Fruit fly (Drosophila melanogaster) whole organism, embryonic: Measurements from ENCODE around the gene CG44303.
A peak's percentile ranks its signal among the peaks of the same experiment; 100 is the strongest.

Source experiments
- ATbp ChIP-seq: fragments of 200-800 bp; sonication (Bioruptor generic); optimal IDR thresholded peaks from 2 replicates; lab custom pipeline; 2017; ENCODE audit warnings: missing biosample characterization, mild to moderate bottlenecking, missing genetic modification characterization, missing genetic modification reagents
- Awh ChIP-seq: fragments of 200-800 bp; sonication (Bioruptor generic); IDR thresholded peaks from 2 replicates; pipeline ENCODE4, ENCODE4 v1.3.6; 2022; ENCODE audit warnings: missing biosample characterization, missing genetic modification characterization
- CG10543 ChIP-seq: fragments of 200-800 bp; sonication (Bioruptor generic); optimal IDR thresholded peaks from 3 replicates; lab custom pipeline; 2017; ENCODE audit warnings: missing biosample characterization, mild to moderate bottlenecking, missing genetic modification characterization, moderate library complexity
- CG11504 ChIP-seq: fragments of 200-800 bp; sonication (Bioruptor generic); optimal IDR thresholded peaks from 3 replicates; lab custom pipeline; 2019; ENCODE audit warnings: missing biosample characterization, mild to moderate bottlenecking, missing genetic modification characterization, moderate library complexity
- CG14014 ChIP-seq: fragments of 200-800 bp; sonication (Bioruptor generic); IDR thresholded peaks from 2 replicates; pipeline ENCODE4 v1.3.6; 2022; ENCODE audit warnings: missing biosample characterization, missing genetic modification characterization
- CG14860 ChIP-seq: fragments of 200-800 bp; sonication (Bioruptor generic); IDR thresholded peaks from 3 replicates; pipeline ENCODE4 v1.3.6; 2022; ENCODE audit warnings: missing biosample characterization, missing genetic modification characterization; ENCODE audit not compliant: partially characterized antibody
- CG15269 ChIP-seq: fragments of 200-800 bp; sonication (Bioruptor generic); optimal IDR thresholded peaks from 2 replicates; lab custom pipeline; 2018; ENCODE audit warnings: missing biosample characterization, mild to moderate bottlenecking, missing genetic modification characterization, moderate library complexity
- CG1529 ChIP-seq: fragments of 200-800 bp; sonication (Bioruptor generic); optimal IDR thresholded peaks from 3 replicates; lab custom pipeline; 2018; ENCODE audit warnings: missing biosample characterization, missing genetic modification characterization
- CG1602 ChIP-seq: fragments of 200-800 bp; sonication (Bioruptor generic); optimal IDR thresholded peaks from 3 replicates; lab custom pipeline; 2016; ENCODE audit warnings: missing biosample characterization, missing genetic modification characterization
- CG18262 ChIP-seq: fragments of 200-800 bp; optimal IDR thresholded peaks from 3 replicates; lab custom pipeline; 2019; ENCODE audit warnings: missing biosample characterization, mild to moderate bottlenecking, missing genetic modification characterization, moderate library complexity
- CG2678 ChIP-seq: fragments of 200-800 bp; sonication (Bioruptor generic); optimal IDR thresholded peaks from 3 replicates; lab custom pipeline; 2019; ENCODE audit warnings: missing biosample characterization, mild to moderate bottlenecking, missing genetic modification characterization, moderate library complexity
- CG3407 ChIP-seq: fragments of 200-800 bp; sonication (Bioruptor generic); optimal IDR thresholded peaks from 2 replicates; lab custom pipeline; 2018; ENCODE audit warnings: missing biosample characterization, mild to moderate bottlenecking, missing genetic modification characterization
- CG42726 ChIP-seq: fragments of 200-800 bp; sonication (Bioruptor generic); IDR thresholded peaks from 2 replicates; pipeline ENCODE4 v1.3.6; 2022; ENCODE audit warnings: missing biosample characterization, missing genetic modification characterization; ENCODE audit not compliant: partially characterized antibody
- CG4282 ChIP-seq: fragments of 200-800 bp; sonication (Bioruptor generic); optimal IDR thresholded peaks from 2 replicates; lab custom pipeline; 2016; ENCODE audit warnings: missing biosample characterization, missing genetic modification characterization
- CG4360 ChIP-seq: fragments of 200-800 bp; sonication (Bioruptor generic); IDR thresholded peaks from 2 replicates; pipeline ENCODE4 v1.3.6; 2022; ENCODE audit warnings: missing biosample characterization, missing genetic modification characterization
- CG5180 ChIP-seq: fragments of 200-800 bp; sonication (Bioruptor generic); optimal IDR thresholded peaks from 3 replicates; lab custom pipeline; 2017; ENCODE audit warnings: missing biosample characterization, missing genetic modification characterization, mild to moderate bottlenecking, moderate library complexity, missing genetic modification reagents
- CG6254 ChIP-seq: fragments of 200-800 bp; sonication (Bioruptor generic); optimal IDR thresholded peaks from 3 replicates; lab custom pipeline; 2017; ENCODE audit warnings: mild to moderate bottlenecking, missing biosample characterization, missing genetic modification reagents, missing genetic modification characterization
- CG6813 ChIP-seq: fragments of 200-800 bp; sonication (Bioruptor generic); optimal IDR thresholded peaks from 2 replicates; lab custom pipeline; 2017; ENCODE audit warnings: missing biosample characterization, missing genetic modification characterization, mild to moderate bottlenecking, moderate library complexity, missing genetic modification reagents
- CG7357 ChIP-seq: fragments of 200-800 bp; sonication (Bioruptor generic); IDR thresholded peaks from 3 replicates; pipeline ENCODE4 v1.3.6; 2022; ENCODE audit warnings: missing biosample characterization, missing genetic modification characterization
- CG8478 ChIP-seq: fragments of >200 bp; optimal IDR thresholded peaks from 2 replicates; lab custom pipeline; 2018
- Dbx ChIP-seq: fragments of 200-800 bp; sonication (Bioruptor generic); IDR thresholded peaks from 3 replicates; pipeline ENCODE4 v1.3.6; 2022; ENCODE audit warnings: missing biosample characterization, missing genetic modification characterization
- Ets97D ChIP-seq: fragments of 200-800 bp; sonication (Bioruptor generic); optimal IDR thresholded peaks from 3 replicates; lab custom pipeline; 2016; ENCODE audit warnings: missing biosample characterization, missing genetic modification characterization
- Fer1 ChIP-seq: fragments of 200-800 bp; sonication (Bioruptor generic); optimal IDR thresholded peaks from 2 replicates; lab custom pipeline; 2017; ENCODE audit warnings: missing biosample characterization, mild to moderate bottlenecking, missing genetic modification characterization
- Max ChIP-seq: fragments of 200-800 bp; sonication (Bioruptor generic); optimal IDR thresholded peaks from 2 replicates; lab custom pipeline; 2016; ENCODE audit warnings: missing biosample characterization, mild to moderate bottlenecking, missing genetic modification characterization
- PHDP ChIP-seq: fragments of 200-800 bp; sonication (Bioruptor generic); optimal IDR thresholded peaks from 3 replicates; lab custom pipeline; 2018; ENCODE audit warnings: missing biosample characterization, mild to moderate bottlenecking, missing genetic modification characterization, moderate library complexity
- Rx ChIP-seq: fragments of 200-800 bp; sonication (Bioruptor generic); IDR thresholded peaks from 2 replicates; pipeline ENCODE4 v1.3.6; 2022; ENCODE audit warnings: missing biosample characterization, missing genetic modification characterization
- Side ChIP-seq: fragments of 200-800 bp; sonication (Bioruptor generic); optimal IDR thresholded peaks from 2 replicates; lab custom pipeline; 2016; ENCODE audit warnings: missing biosample characterization, missing genetic modification characterization
- caup ChIP-seq: fragments of 200-800 bp; sonication (Bioruptor generic); optimal IDR thresholded peaks from 3 replicates; lab custom pipeline; 2017; ENCODE audit warnings: missing biosample characterization, mild to moderate bottlenecking, missing genetic modification characterization, moderate library complexity; ENCODE audit not compliant: severe bottlenecking
- cwo ChIP-seq: fragments of 200-800 bp; sonication (Bioruptor generic); optimal IDR thresholded peaks from 3 replicates; lab custom pipeline; 2017; ENCODE audit warnings: missing biosample characterization, missing genetic modification characterization, mild to moderate bottlenecking, moderate library complexity, missing genetic modification reagents
- dysf ChIP-seq: fragments of 200-800 bp; sonication (Bioruptor generic); IDR thresholded peaks from 3 replicates; pipeline ENCODE4 v1.3.6; 2022; ENCODE audit warnings: missing biosample characterization, missing genetic modification characterization
- ham ChIP-seq: fragments of 200-800 bp; sonication (Bioruptor generic); IDR thresholded peaks from 2 replicates; pipeline ENCODE4 v1.3.6; 2022; ENCODE audit warnings: missing biosample characterization, missing genetic modification characterization
- kni ChIP-seq: fragments of 200-800 bp; sonication (Bioruptor generic); optimal IDR thresholded peaks from 3 replicates; lab custom pipeline; 2017; ENCODE audit warnings: mild to moderate bottlenecking, missing biosample characterization, missing genetic modification reagents, missing genetic modification characterization
- lab ChIP-seq: fragments of 200-800 bp; sonication (Bioruptor generic); optimal IDR thresholded peaks from 3 replicates; lab custom pipeline; 2017; ENCODE audit warnings: missing biosample characterization, missing genetic modification characterization, mild to moderate bottlenecking, moderate library complexity, missing genetic modification reagents
- lmd ChIP-seq: fragments of 200-800 bp; sonication (Bioruptor generic); IDR thresholded peaks from 2 replicates; pipeline ENCODE4 v1.3.6; 2022; ENCODE audit warnings: missing biosample characterization, missing genetic modification characterization
- mld ChIP-seq: fragments of 200-800 bp; sonication (Bioruptor generic); IDR thresholded peaks from 3 replicates; pipeline ENCODE4 v1.3.6; 2022; ENCODE audit warnings: missing biosample characterization, missing genetic modification characterization; ENCODE audit not compliant: partially characterized antibody
- nom ChIP-seq: fragments of 200-800 bp; sonication (Bioruptor generic); optimal IDR thresholded peaks from 2 replicates; lab custom pipeline; 2017; ENCODE audit warnings: missing biosample characterization, missing genetic modification characterization, mild to moderate bottlenecking, moderate library complexity, missing genetic modification reagents
- pita ChIP-seq: fragments of 200-800 bp; sonication (Bioruptor generic); optimal IDR thresholded peaks from 2 replicates; lab custom pipeline; 2017; ENCODE audit warnings: missing biosample characterization, mild to moderate bottlenecking, missing genetic modification characterization
- run ChIP-seq: fragments of 200-800 bp; sonication (Bioruptor generic); optimal IDR thresholded peaks from 3 replicates; lab custom pipeline; 2018; ENCODE audit warnings: missing biosample characterization, mild to moderate bottlenecking, missing genetic modification characterization
- schlank ChIP-seq: fragments of 200-800 bp; sonication (Bioruptor generic); optimal IDR thresholded peaks from 2 replicates; lab custom pipeline; 2018; ENCODE audit warnings: missing biosample characterization, mild to moderate bottlenecking, missing genetic modification characterization
- sens ChIP-seq: fragments of 200-800 bp; sonication (Bioruptor generic); peaks from one replicate; lab custom pipeline; 2016; ENCODE audit warnings: missing biosample characterization, missing genetic modification characterization
- seq ChIP-seq: fragments of 200-800 bp; sonication (Bioruptor generic); IDR thresholded peaks from 2 replicates; pipeline ENCODE4 v1.3.6; 2022; ENCODE audit warnings: missing biosample characterization, missing genetic modification characterization
- so ChIP-seq: fragments of 200-800 bp; sonication (Bioruptor generic); IDR thresholded peaks from 3 replicates; pipeline ENCODE4 v1.3.6; 2022; ENCODE audit warnings: missing biosample characterization, missing genetic modification characterization
- stc ChIP-seq: fragments of 200-800 bp; sonication (Bioruptor generic); IDR thresholded peaks from 2 replicates; pipeline ENCODE4 v1.3.6; 2022; ENCODE audit warnings: missing biosample characterization, missing genetic modification characterization
- tin ChIP-seq: fragments of 200-800 bp; sonication (Bioruptor generic); optimal IDR thresholded peaks from 3 replicates; lab custom pipeline; 2016; ENCODE audit warnings: missing biosample characterization, missing genetic modification characterization

Gene CG44303

dm6 chrX:6638123-6638522 lies 49.1 kb downstream of the CG44303 start (continued):
- TF ChIP-seq CG2678 (tag; lab: Kevin White, UChicago) (peak; percentile 56), CG42726 (GFP tag; lab: Robert Waterston, UW) (no peak), CG3407 (GFP tag; lab: Kevin White, UChicago) (peak; percentile 15), CG8478 (no peak), ATbp (GFP tag; lab: Kevin White, UChicago) (peak; percentile 57), CG4360 (GFP tag; lab: Robert Waterston, UW) (no peak), run (tag; lab: Kevin White, UChicago) (peak; percentile 31), Fer1 (GFP tag; lab: Kevin White, UChicago) (peak; percentile 46), so (GFP tag; lab: Robert Waterston, UW) (peak; percentile 27; the same call in 1 of the 3 replicates), cwo (peak; percentile 14), Max (GFP tag; lab: Kevin White, UChicago) (no peak), CG18262 (tag; lab: Kevin White, UChicago) (no peak), CG5180 (GFP tag; lab: Kevin White, UChicago) (peak; percentile 51), CG14014 (peak; percentile 13; the same call in 1 of the 2 replicates), CG1529 (GFP tag; lab: Kevin White, UChicago) (peak; percentile 8), lmd (GFP tag; lab: Robert Waterston, UW) (no peak), CG10543 (GFP tag; lab: Kevin White, UChicago) (peak; percentile 29), tin (GFP tag; lab: Kevin White, UChicago) (no peak), sens (peak; percentile 23), Dbx (0 out of 3 replicates have a peak, but pooled peaks have one; percentile 34), lab (GFP tag; lab: Kevin White, UChicago) (peak; percentile 56), Side (GFP tag; lab: Kevin White, UChicago) (no peak), CG1602 (GFP tag; lab: Kevin White, UChicago) (no peak), schlank (tag; lab: Kevin White, UChicago) (no peak), ham (GFP tag; lab: Robert Waterston, UW) (no peak), CG6254 (GFP tag; lab: Kevin White, UChicago) (no peak), Ets97D (GFP tag; lab: Kevin White, UChicago) (no peak), seq (GFP tag; lab: Robert Waterston, UW) (peak; percentile 51; the same call in 1 of the 2 replicates), stc (GFP tag; lab: Robert Waterston, UW) (0 out of 2 replicates have a peak, but pooled peaks have one; percentile 26), caup (GFP tag; lab: Kevin White, UChicago) (peak; percentile 18), CG15269 (tag; lab: Kevin White, UChicago) (peak; percentile 32), CG14860 (GFP tag; lab: Robert Waterston, UW) (no peak), CG4282 (no peak), mld (GFP tag; lab: Robert Waterston, UW) (no peak), Awh (0 out of 2 replicates have a peak, but pooled peaks have one; percentile 41), CG7357 (GFP tag; lab: Robert Waterston, UW) (no peak), CG11504 (peak; percentile 11), dysf (GFP tag; lab: Robert Waterston, UW) (peak; percentile 48; the same call in 1 of the 3 replicates), CG6813 (peak; percentile 3), Rx (GFP tag; lab: Robert Waterston, UW) (no peak), pita (GFP tag; lab: Kevin White, UChicago) (no peak), nom (GFP tag; lab: Kevin White, UChicago) (no peak), kni (GFP tag; lab: Kevin White, UChicago) (peak; percentile 3), PHDP (tag; lab: Kevin White, UChicago) (peak; percentile 17)
